Fruit fly (Drosophila melanogaster): ENCODE measurements around the gene CG1578.

DNA sequence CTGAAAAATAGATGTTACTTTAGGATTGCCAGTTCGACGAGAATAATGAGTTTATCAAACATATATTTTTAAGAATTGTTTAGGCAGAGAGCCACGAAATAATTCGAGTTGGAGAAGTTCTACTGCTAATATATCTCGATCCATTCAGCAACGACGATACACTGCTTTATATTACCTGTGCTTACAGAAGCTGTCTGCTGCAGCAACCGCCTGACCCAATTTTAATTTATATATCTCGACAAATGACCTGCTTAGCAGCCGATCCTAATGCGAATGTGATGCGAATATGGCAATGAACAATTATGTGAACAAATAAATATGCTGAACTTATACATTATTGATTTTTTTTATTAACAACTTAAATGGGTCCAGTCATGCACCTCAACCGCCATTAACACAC, 17.8 kb downstream of the CG1578 start:
- TF ChIP-seq Gug (GFP tag; IDR thresholded peaks at IDR 0.05): no peak
- no peak for TF ChIP-seq CG2678 (tag; optimal IDR thresholded peaks at IDR 0.05)
- TF ChIP-seq hth (optimal IDR thresholded peaks at IDR 0.05): no peak
- TF ChIP-seq CG15073 (GFP tag; optimal IDR thresholded peaks at IDR 0.05): no peak
- no peak for TF ChIP-seq ranshi (GFP tag; IDR thresholded peaks at IDR 0.05)
- no peak for TF ChIP-seq CG8765 (GFP tag; IDR thresholded peaks at IDR 0.05)
- TF ChIP-seq tin (GFP tag; optimal IDR thresholded peaks at IDR 0.05): no peak
- TF ChIP-seq gt (GFP tag; IDR thresholded peaks at IDR 0.05): no peak
- TF ChIP-seq chinmo (GFP tag; IDR thresholded peaks at IDR 0.05; ENCODE audit: partially characterized antibody): no peak
- TF ChIP-seq Xrp1 (GFP tag; IDR thresholded peaks at IDR 0.05): no peak
- no peak for TF ChIP-seq CG12744 (GFP tag; optimal IDR thresholded peaks at IDR 0.05)
- no peak for TF ChIP-seq bsh (GFP tag; optimal IDR thresholded peaks at IDR 0.05)
- no peak for TF ChIP-seq HmgZ (tag; optimal IDR thresholded peaks at IDR 0.05)
- TF ChIP-seq pan (optimal IDR thresholded peaks at IDR 0.05): no peak
- TF ChIP-seq pan (GFP tag; optimal IDR thresholded peaks at IDR 0.05 in 1 of 2, IDR thresholded peaks at IDR 0.05 in 1 of 2): no peak

Measured in whole organism, embryonic.